ENCODE assay signal across 7 worm cellular contexts in genomic region chrIII:10187840-10188239, ce11.
TF ChIP-seq lines count a peak whose summit lies in the region.

No protein-coding gene starts in this region.

TF ChIP-seq in whole organism, L1 larva, 84 proteins besides CTCF, POLR2A, EP300 and RAD21 (continues in another document):
- TF ChIP-seq F16B12.6 (tag; optimal IDR thresholded peaks at IDR 0.05; lab: Kevin White, UChicago) (peak; percentile 10), fkh-8 (tag; optimal IDR thresholded peaks at IDR 0.05; lab: Kevin White, UChicago) (peak; percentile 49), unc-86 (tag; optimal IDR thresholded peaks at IDR 0.05; lab: Kevin White, UChicago) (peak; percentile 13), dpl-1 (GFP tag; optimal IDR thresholded peaks at IDR 0.05; lab: Kevin White, UChicago) (peak in 1 of 3 experiments; percentile 21), pqm-1 (tag; optimal IDR thresholded peaks at IDR 0.05; lab: Kevin White, UChicago) (no peak), ztf-11 (tag; optimal IDR thresholded peaks at IDR 0.05; lab: Kevin White, UChicago) (no peak), fkh-10 (GFP tag; optimal IDR thresholded peaks at IDR 0.05; lab: Kevin White, UChicago) (peak; percentile 59), efl-1 (optimal IDR thresholded peaks at IDR 0.05; lab: Kevin White, UChicago) (peak; percentile 22 to 25), efl-1 (GFP tag; optimal IDR thresholded peaks at IDR 0.05 in 1 of 2; lab: Kevin White, UChicago) (no peak), tlp-1 (tag; optimal IDR thresholded peaks at IDR 0.05; lab: Kevin White, UChicago) (no peak), lin-13 (GFP tag; optimal IDR thresholded peaks at IDR 0.05; lab: Kevin White, UChicago) (no peak), swsn-7 (tag; optimal IDR thresholded peaks at IDR 0.05; lab: Kevin White, UChicago) (no peak), lin-14 (GFP tag; optimal IDR thresholded peaks at IDR 0.05; lab: Kevin White, UChicago) (peak; percentile 75)

TF ChIP-seq in whole organism, L2 larva, 48 proteins besides CTCF, POLR2A, EP300 and RAD21:
- peak; percentile 91 for TF ChIP-seq unc-55 (GFP tag; optimal IDR thresholded peaks at IDR 0.05; lab: Kevin White, UChicago)
- TF ChIP-seq snpc-4 (tag; optimal IDR thresholded peaks at IDR 0.05; lab: Kevin White, UChicago), result peak; percentile 60
- TF ChIP-seq nhr-129 (tag; optimal IDR thresholded peaks at IDR 0.05; lab: Kevin White, UChicago), result peak; percentile 40
- TF ChIP-seq gmeb-1 (tag; optimal IDR thresholded peaks at IDR 0.05; lab: Kevin White, UChicago), result no peak
- peak; percentile 69 for TF ChIP-seq C34F6.9 (tag; optimal IDR thresholded peaks at IDR 0.05; lab: Kevin White, UChicago)
- no peak for TF ChIP-seq unc-39 (tag; optimal IDR thresholded peaks at IDR 0.05; lab: Kevin White, UChicago)
- TF ChIP-seq zag-1 (tag; optimal IDR thresholded peaks at IDR 0.05; lab: Kevin White, UChicago), result peak; percentile 20
- no peak for TF ChIP-seq ZK546.5 (tag; optimal IDR thresholded peaks at IDR 0.05; lab: Kevin White, UChicago)
- peak in 1 of 2 experiments; percentile 52 for TF ChIP-seq lsy-2 (tag; optimal IDR thresholded peaks at IDR 0.05; lab: Kevin White, UChicago)
- no peak for TF ChIP-seq mdl-1 (tag; optimal IDR thresholded peaks at IDR 0.05; lab: Kevin White, UChicago)
TF ChIP-seq in whole organism, L2 larva: peak in this region for 6.

TF ChIP-seq in whole organism, L3 larva, 47 proteins besides CTCF, POLR2A, EP300 and RAD21:
- TF ChIP-seq egl-5 (tag; optimal IDR thresholded peaks at IDR 0.05; lab: Kevin White, UChicago) (no peak), lin-15B (tag; optimal IDR thresholded peaks at IDR 0.05; lab: Kevin White, UChicago) (peak; percentile 19), elt-1 (tag; optimal IDR thresholded peaks at IDR 0.05; lab: Kevin White, UChicago) (no peak), zag-1 (tag; optimal IDR thresholded peaks at IDR 0.05; lab: Kevin White, UChicago) (no peak), fos-1 (tag; optimal IDR thresholded peaks at IDR 0.05; lab: Kevin White, UChicago) (no peak), ceh-9 (tag; optimal IDR thresholded peaks at IDR 0.05; lab: Kevin White, UChicago) (no peak), nfya-1 (tag; optimal IDR thresholded peaks at IDR 0.05; lab: Kevin White, UChicago; ENCODE audit: insufficient read depth) (peak; percentile 66), nhr-76 (tag; optimal IDR thresholded peaks at IDR 0.05; lab: Kevin White, UChicago) (no peak), R02D3.7 (tag; optimal IDR thresholded peaks at IDR 0.05; lab: Kevin White, UChicago) (no peak), hmg-11 (tag; optimal IDR thresholded peaks at IDR 0.05; lab: Kevin White, UChicago) (peak; percentile 37), lin-39 (tag; optimal IDR thresholded peaks at IDR 0.05; lab: Kevin White, UChicago) (peak; percentile 50), nhr-43 (tag; optimal IDR thresholded peaks at IDR 0.05; lab: Kevin White, UChicago; ENCODE audit: poor library complexity, severe bottlenecking) (no peak)

TF ChIP-seq in whole organism, L4 larva, 104 proteins besides CTCF, POLR2A, EP300 and RAD21 (continues in another document):
- peak in 1 of 2 experiments; percentile 8 for TF ChIP-seq lsy-2 (tag; optimal IDR thresholded peaks at IDR 0.05; lab: Kevin White, UChicago)
- TF ChIP-seq nhr-77 (tag; optimal IDR thresholded peaks at IDR 0.05; lab: Kevin White, UChicago), result no peak
- no peak for TF ChIP-seq T20F7.1 (GFP tag; optimal IDR thresholded peaks at IDR 0.05; lab: Kevin White, UChicago)
- no peak for TF ChIP-seq lin-1 (GFP tag; IDR thresholded peaks at IDR 0.05; lab: Robert Waterston, UW)
- peak; percentile 75 for TF ChIP-seq fkh-10 (GFP tag; optimal IDR thresholded peaks at IDR 0.05; lab: Kevin White, UChicago)
- no peak for TF ChIP-seq R02D3.7 (tag; optimal IDR thresholded peaks at IDR 0.05; lab: Kevin White, UChicago)
- TF ChIP-seq hmg-1.1 (GFP tag; IDR thresholded peaks at IDR 0.05; lab: Robert Waterston, UW), result peak; percentile 66
- no peak for TF ChIP-seq dmd-9 (GFP tag; IDR thresholded peaks at IDR 0.05; lab: Robert Waterston, UW)
- no peak for TF ChIP-seq nhr-111 (GFP tag; optimal IDR thresholded peaks at IDR 0.05; lab: Kevin White, UChicago)
- no peak for TF ChIP-seq lin-39 (tag; optimal IDR thresholded peaks at IDR 0.05; lab: Kevin White, UChicago)
- no peak for TF ChIP-seq Y5F2A.4 (GFP tag; optimal IDR thresholded peaks at IDR 0.05; lab: Kevin White, UChicago)
- no peak for TF ChIP-seq zfp-3 (GFP tag; conservative IDR thresholded peaks at IDR 0.05; lab: Robert Waterston, UW)
- no peak for TF ChIP-seq unc-39 (tag; optimal IDR thresholded peaks at IDR 0.05; lab: Kevin White, UChicago)
- TF ChIP-seq lim-7 (GFP tag; IDR thresholded peaks at IDR 0.05; lab: Robert Waterston, UW), result no peak
- TF ChIP-seq jun-1 (tag; optimal IDR thresholded peaks at IDR 0.05; lab: Kevin White, UChicago), result no peak
- no peak for TF ChIP-seq tag-97 (GFP tag; IDR thresholded peaks at IDR 0.05; lab: Robert Waterston, UW)

TF ChIP-seq in whole organism, late embryonic, 69 proteins besides CTCF, POLR2A, EP300 and RAD21:
- no peak for TF ChIP-seq unc-86 (tag; optimal IDR thresholded peaks at IDR 0.05; lab: Kevin White, UChicago)
- peak; percentile 68 for TF ChIP-seq unc-42 (tag; optimal IDR thresholded peaks at IDR 0.05; lab: Kevin White, UChicago)

TF ChIP-seq in whole organism, midembryonic, 9 proteins besides CTCF, POLR2A, EP300 and RAD21:
- no peak for TF ChIP-seq T22C8.4 (GFP tag; IDR thresholded peaks at IDR 0.05; lab: Robert Waterston, UW)
- TF ChIP-seq flt-1 (GFP tag; IDR thresholded peaks at IDR 0.05; lab: Robert Waterston, UW), result no peak
- TF ChIP-seq ztf-23 (GFP tag; IDR thresholded peaks at IDR 0.05; lab: Robert Waterston, UW), result no peak
- no peak for TF ChIP-seq klf-2 (GFP tag; conservative IDR thresholded peaks at IDR 0.05; lab: Robert Waterston, UW)
- TF ChIP-seq tab-1 (GFP tag; IDR thresholded peaks at IDR 0.05; lab: Robert Waterston, UW), result no peak
- TF ChIP-seq ztf-29 (GFP tag; IDR thresholded peaks at IDR 0.05; lab: Robert Waterston, UW), result 0 out of 2 replicates have a peak, but pooled peaks have one; percentile 13
- no peak for TF ChIP-seq cog-1 (tag; optimal IDR thresholded peaks at IDR 0.05; lab: Kevin White, UChicago)

TF ChIP-seq in whole organism, young adult, 124 proteins besides CTCF, POLR2A, EP300 and RAD21:
- TF ChIP-seq K12H6.12 (tag; optimal IDR thresholded peaks at IDR 0.05; lab: Kevin White, UChicago) (peak; percentile 22), Y53F4B.3 (GFP tag; IDR thresholded peaks at IDR 0.05; lab: Robert Waterston, UW) (no peak), ceh-27 (GFP tag; optimal IDR thresholded peaks at IDR 0.05; lab: Kevin White, UChicago) (no peak)
